Fruit fly (Drosophila melanogaster): Measurements from ENCODE around the gene Tgi.

Tgi gene

DNA sequence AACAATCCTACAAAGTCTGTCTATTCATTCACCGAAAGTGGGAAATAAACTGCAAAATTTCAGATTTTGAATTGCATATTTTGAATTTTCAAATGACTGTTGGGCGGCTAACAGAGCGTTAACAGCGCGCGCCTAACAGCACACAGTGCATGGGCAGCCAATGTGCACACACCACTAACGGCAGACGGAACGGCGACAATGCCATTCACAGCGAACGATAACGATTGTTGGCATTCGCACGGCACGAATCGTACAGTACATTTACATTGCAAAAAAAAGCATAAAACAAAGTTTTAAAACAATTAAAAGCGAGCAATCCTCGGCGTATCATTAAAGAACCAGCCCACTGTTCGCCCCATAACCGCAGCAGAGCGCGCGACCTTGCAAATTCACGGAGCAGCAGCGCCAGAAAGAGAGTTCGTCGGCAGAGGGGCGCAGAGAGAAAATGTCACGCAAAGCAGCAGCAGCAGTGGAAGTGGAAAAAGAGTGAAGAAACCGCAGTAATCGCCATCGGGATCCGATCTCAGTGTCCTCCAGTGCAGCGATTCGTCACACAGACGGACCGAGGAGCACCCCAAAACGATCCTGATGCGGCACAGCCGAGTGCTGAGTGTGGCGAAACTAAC, 16.0 kb downstream of the Tgi start, which contains the start of gene Spt20 (continued):
- TF ChIP-seq Dp (GFP tag; optimal IDR thresholded peaks at IDR 0.05) (peak; percentile 78), org-1 (GFP tag; optimal IDR thresholded peaks at IDR 0.05) (no peak), grau (tag; optimal IDR thresholded peaks at IDR 0.05) (no peak), knrl (GFP tag; IDR thresholded peaks at IDR 0.05; ENCODE audit: partially characterized antibody) (peak; percentile 37; the same call in 2 of the 3 replicates), CG12104 (GFP tag; optimal IDR thresholded peaks at IDR 0.05) (no peak), CG13287 (GFP tag; IDR thresholded peaks at IDR 0.05; ENCODE audit: partially characterized antibody) (peak; percentile 62), Bgb (GFP tag; IDR thresholded peaks at IDR 0.05; ENCODE audit: partially characterized antibody) (peak; percentile 50; the same call in 1 of the 2 replicates), CG11085 (GFP tag; IDR thresholded peaks at IDR 0.05) (no peak), z (GFP tag; IDR thresholded peaks at IDR 0.05) (no peak), nmo (GFP tag; optimal IDR thresholded peaks at IDR 0.05) (peak; percentile 34), Ets97D (GFP tag; optimal IDR thresholded peaks at IDR 0.05) (peak; percentile 69), CG13123 (GFP tag; optimal IDR thresholded peaks at IDR 0.05) (no peak), CG12391 (tag; optimal IDR thresholded peaks at IDR 0.05) (no peak), HmgD (GFP tag; optimal IDR thresholded peaks at IDR 0.05) (no peak), Camta (GFP tag; optimal IDR thresholded peaks at IDR 0.05) (no peak), Med (GFP tag) (peak; percentile 90), Sin3A (optimal IDR thresholded peaks at IDR 0.05) (peak; percentile 81), HLHmδ (GFP tag; optimal IDR thresholded peaks at IDR 0.05) (peak; percentile 66), CG16813 (GFP tag; IDR thresholded peaks at IDR 0.05; ENCODE audit: partially characterized antibody) (peak; percentile 57; the same call in 2 of the 3 replicates), fd96Cb (tag; optimal IDR thresholded peaks at IDR 0.05) (no peak), CG2199 (GFP tag; IDR thresholded peaks at IDR 0.05) (no peak), Opbp (GFP tag; IDR thresholded peaks at IDR 0.05; ENCODE audit: partially characterized antibody) (peak; percentile 65; the same call in 2 of the 3 replicates), fru (optimal IDR thresholded peaks at IDR 0.05) (no peak), Dref (GFP tag; IDR thresholded peaks at IDR 0.05) (peak; percentile 72), CG34224 (GFP tag; IDR thresholded peaks at IDR 0.05; ENCODE audit: partially characterized antibody) (peak; percentile 45; the same call in 1 of the 3 replicates), CG6654 (GFP tag; optimal IDR thresholded peaks at IDR 0.05) (no peak), CG3065 (GFP tag; optimal IDR thresholded peaks at IDR 0.05) (no peak), CG31388 (GFP tag; optimal IDR thresholded peaks at IDR 0.05) (no peak), pzg (GFP tag; optimal IDR thresholded peaks at IDR 0.05) (peak; percentile 97), aop (GFP tag; IDR thresholded peaks at IDR 0.05) (no peak), disco-r (GFP tag; optimal IDR thresholded peaks at IDR 0.05) (peak; percentile 63), Lim3 (GFP tag; IDR thresholded peaks at IDR 0.05) (no peak), CG14965 (GFP tag; optimal IDR thresholded peaks at IDR 0.05; ENCODE audit: borderline replicate concordance) (no peak), CG14667 (GFP tag; IDR thresholded peaks at IDR 0.05) (no peak), HmgZ (tag; optimal IDR thresholded peaks at IDR 0.05) (peak; percentile 54), CG1647 (GFP tag; optimal IDR thresholded peaks at IDR 0.05) (no peak), Xrp1 (GFP tag; IDR thresholded peaks at IDR 0.05) (no peak), CG17568 (GFP tag; optimal IDR thresholded peaks at IDR 0.05) (no peak), vfl (GFP tag; optimal IDR thresholded peaks at IDR 0.05) (no peak), Doc3 (GFP tag; IDR thresholded peaks at IDR 0.05; ENCODE audit: partially characterized antibody) (no peak), CG4617 (GFP tag; optimal IDR thresholded peaks at IDR 0.05; ENCODE audit: borderline replicate concordance) (peak; percentile 96), CG17829 (tag; optimal IDR thresholded peaks at IDR 0.05) (peak; percentile 19), CG3407 (GFP tag; optimal IDR thresholded peaks at IDR 0.05) (no peak), vvl (GFP tag; IDR thresholded peaks at IDR 0.05) (peak; percentile 53; the same call in 1 of the 2 replicates), CG2129 (GFP tag; IDR thresholded peaks at IDR 0.05; ENCODE audit: partially characterized antibody) (no peak), CG1233 (GFP tag; optimal IDR thresholded peaks at IDR 0.05) (no peak), CG2712 (tag; optimal IDR thresholded peaks at IDR 0.05) (no peak), NFAT (GFP tag; IDR thresholded peaks at IDR 0.05) (peak; percentile 26; the same call in 1 of the 2 replicates), C15 (GFP tag; IDR thresholded peaks at IDR 0.05) (no peak), Adf1 (GFP tag; IDR thresholded peaks at IDR 0.05) (peak; percentile 52; the same call in 1 of the 2 replicates)
